Worm (Caenorhabditis elegans): ENCODE results near the gene T05C3.2.

The T05C3.2 gene

DNA sequence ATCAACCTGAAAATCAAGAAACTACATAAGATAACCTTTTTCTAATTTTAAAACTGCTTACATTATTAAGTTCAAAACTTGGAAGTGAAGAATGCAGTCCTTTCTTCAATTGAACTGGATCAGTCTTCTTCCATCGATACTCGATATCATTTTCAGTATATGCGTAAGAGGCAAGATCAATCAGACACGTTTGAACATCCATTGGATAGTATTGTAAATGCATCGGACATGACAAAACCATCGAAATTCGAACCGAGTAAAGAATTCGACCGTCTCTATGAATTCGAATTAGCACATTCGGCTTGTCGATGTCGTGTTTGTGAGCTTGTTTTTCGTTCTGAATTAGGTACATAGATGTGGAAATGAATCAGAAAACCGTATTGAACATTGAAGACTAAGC is 42.8 kb upstream of the T05C3.2 start (continued):
- no peak for TF ChIP-seq attf-3 (GFP tag; conservative IDR thresholded peaks at IDR 0.05)

DNA sequence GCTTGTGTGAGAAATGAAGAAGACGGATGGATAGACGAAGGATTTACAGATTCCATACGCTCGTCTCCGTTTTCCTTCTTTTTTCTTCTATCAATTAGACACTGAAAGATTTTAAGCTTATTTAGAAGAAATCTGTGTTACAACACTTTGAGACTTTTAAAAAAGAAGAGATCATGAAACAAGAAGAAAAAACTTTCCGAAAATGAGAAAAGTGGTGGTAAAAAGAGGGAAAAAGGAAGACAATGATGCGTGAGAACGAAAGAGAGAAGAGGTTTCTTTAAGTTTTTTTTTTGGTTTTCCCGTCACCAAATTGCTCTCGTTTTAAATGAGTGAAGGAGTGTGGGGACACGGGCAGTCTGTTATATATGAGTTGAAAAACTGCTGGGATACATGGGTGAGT is 39.9 kb upstream of the T05C3.2 start, which contains the start of gene glc-3:
Gene glc-3 (minus strand): TSS at position 101 of the 400 bp plus-strand sequence.
- TF ChIP-seq sea-2 (GFP tag; IDR thresholded peaks at IDR 0.05) (no peak), aptf-3 (GFP tag; IDR thresholded peaks at IDR 0.05) (no peak), Y67H2A.10 (GFP tag; conservative IDR thresholded peaks at IDR 0.05) (no peak), lin-35 (GFP tag; optimal IDR thresholded peaks at IDR 0.05) (no peak), F23B12.7 (tag; optimal IDR thresholded peaks at IDR 0.05; ENCODE audit: insufficient read depth) (no peak), F37B4.10 (GFP tag; IDR thresholded peaks at IDR 0.05) (no peak), F52B5.7 (tag; optimal IDR thresholded peaks at IDR 0.05) (no peak), sptf-2 (GFP tag; optimal IDR thresholded peaks at IDR 0.05) (no peak), Y95B8A.8 (GFP tag; IDR thresholded peaks at IDR 0.05) (no peak), pbrm-1 (GFP tag; IDR thresholded peaks at IDR 0.05) (no peak), madf-3 (GFP tag; IDR thresholded peaks at IDR 0.05) (no peak), ekl-4 (GFP tag; IDR thresholded peaks at IDR 0.05) (no peak), bed-2 (GFP tag; IDR thresholded peaks at IDR 0.05) (no peak)

DNA sequence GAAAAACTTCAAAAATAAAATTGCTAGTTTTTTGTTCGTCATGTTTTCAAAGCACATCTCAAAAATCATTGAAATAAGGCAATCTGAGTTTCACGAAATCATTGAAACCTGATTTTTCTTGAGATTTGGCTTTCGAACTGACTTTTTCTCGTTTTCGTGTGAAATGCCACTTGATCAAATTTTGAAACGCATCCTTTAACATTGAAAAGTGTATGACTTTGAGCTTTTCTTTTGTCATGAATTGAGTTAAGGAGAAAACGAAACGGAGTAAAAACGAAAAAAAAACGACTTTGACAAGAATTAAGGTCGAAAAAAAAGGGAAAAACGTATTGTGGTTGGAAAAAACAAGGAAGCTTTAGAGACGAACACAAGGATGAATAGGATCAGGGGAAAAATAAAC is 38.6 kb upstream of the T05C3.2 start:
- TF ChIP-seq Y53F4B.3 (GFP tag; IDR thresholded peaks at IDR 0.05), result no peak
- no peak for TF ChIP-seq ceh-79 (tag; optimal IDR thresholded peaks at IDR 0.05)
- TF ChIP-seq nfyb-1 (GFP tag; IDR thresholded peaks at IDR 0.05), result no peak
- no peak for TF ChIP-seq nhr-120 (GFP tag; IDR thresholded peaks at IDR 0.05)
- TF ChIP-seq F37B4.10 (GFP tag; IDR thresholded peaks at IDR 0.05), result no peak
- no peak for TF ChIP-seq cebp-1 (GFP tag; IDR thresholded peaks at IDR 0.05)
- TF ChIP-seq cebp-1 (tag; optimal IDR thresholded peaks at IDR 0.05), result no peak
- TF ChIP-seq B0035.1 (tag; optimal IDR thresholded peaks at IDR 0.05), result no peak
- no peak for TF ChIP-seq K12H6.12 (tag; optimal IDR thresholded peaks at IDR 0.05)
- no peak for TF ChIP-seq aptf-2 (GFP tag; conservative IDR thresholded peaks at IDR 0.05)
- no peak for TF ChIP-seq ama-1 (optimal IDR thresholded peaks at IDR 0.05)
- no peak for TF ChIP-seq ama-1 (GFP tag; optimal IDR thresholded peaks at IDR 0.05)
- no peak for TF ChIP-seq snpc-1.1 (tag; optimal IDR thresholded peaks at IDR 0.05; ENCODE audit: insufficient read depth)
- TF ChIP-seq nfya-1 (tag; optimal IDR thresholded peaks at IDR 0.05; ENCODE audit: borderline replicate concordance, insufficient read depth), result no peak
- TF ChIP-seq C17E4.6 (GFP tag; IDR thresholded peaks at IDR 0.05), result no peak

DNA sequence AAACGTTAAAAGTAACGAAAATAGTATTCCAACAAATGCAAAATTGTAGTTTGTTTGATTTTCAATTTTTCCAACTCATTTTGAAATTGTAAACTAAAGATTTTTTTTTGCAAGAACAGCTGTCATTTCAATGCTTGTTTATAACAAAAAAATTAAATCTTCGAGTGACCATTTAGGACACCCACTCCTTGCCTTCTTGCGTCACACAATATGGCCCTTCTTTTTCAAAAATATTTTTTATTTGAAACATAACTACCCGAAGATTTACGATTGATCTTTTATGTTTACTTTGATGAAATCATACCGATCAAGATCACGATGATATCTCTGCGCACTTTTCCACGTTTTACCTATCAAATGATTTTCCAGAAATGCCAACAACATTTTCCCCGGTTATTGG is 33.7 kb upstream of the T05C3.2 start, which contains the start of gene ZC317.2:
Gene ZC317.2 (plus strand): TSS at position 301 of the 400 bp plus-strand sequence.
- TF ChIP-seq T07F8.4 (tag; optimal IDR thresholded peaks at IDR 0.05) (no peak), D2030.7 (GFP tag; IDR thresholded peaks at IDR 0.05) (no peak), K12H6.12 (tag; optimal IDR thresholded peaks at IDR 0.05) (no peak), attf-5 (GFP tag; optimal IDR thresholded peaks at IDR 0.05) (no peak), zim-3 (tag; optimal IDR thresholded peaks at IDR 0.05) (no peak), lin-35 (GFP tag; optimal IDR thresholded peaks at IDR 0.05) (no peak), lag-1 (GFP tag; IDR thresholded peaks at IDR 0.05) (no peak), unc-130 (GFP tag; optimal IDR thresholded peaks at IDR 0.05) (no peak), tbx-9 (tag; optimal IDR thresholded peaks at IDR 0.05; ENCODE audit: borderline replicate concordance) (no peak), ets-4 (GFP tag; optimal IDR thresholded peaks at IDR 0.05) (no peak)
